Worm (Caenorhabditis elegans): ENCODE data around the gene aex-2.

aex-2 gene

ce11 chrX:9653016-9653415 is at the start of gene aex-2:
aex-2 (minus strand) TSS chrX:9653116.
- TF ChIP-seq mes-4 (tag; optimal IDR thresholded peaks at IDR 0.05) = no peak
- no peak for TF ChIP-seq F37B4.10 (GFP tag; IDR thresholded peaks at IDR 0.05)
- TF ChIP-seq ceh-91 (GFP tag; IDR thresholded peaks at IDR 0.05) = no peak
- TF ChIP-seq aptf-2 (GFP tag; conservative IDR thresholded peaks at IDR 0.05) = no peak

ce11 chrX:9698359-9698758 is 45.4 kb upstream of the aex-2 start, which contains the start of gene dyf-7:
dyf-7 (plus strand) TSS chrX:9698659.
- TF ChIP-seq ceh-91 (GFP tag; IDR thresholded peaks at IDR 0.05) = no peak
- TF ChIP-seq tlf-1 (GFP tag; optimal IDR thresholded peaks at IDR 0.05) = no peak
- no peak for TF ChIP-seq Y53G8AR.9 (GFP tag; conservative IDR thresholded peaks at IDR 0.05)
- no peak for TF ChIP-seq madf-8 (GFP tag; conservative IDR thresholded peaks at IDR 0.05)
- TF ChIP-seq bed-1 (GFP tag; IDR thresholded peaks at IDR 0.05) = no peak
- no peak for TF ChIP-seq nfya-1 (tag; optimal IDR thresholded peaks at IDR 0.05; ENCODE audit: borderline replicate concordance, insufficient read depth)
- TF ChIP-seq lir-1 (GFP tag; conservative IDR thresholded peaks at IDR 0.05) = no peak
- TF ChIP-seq nhr-120 (GFP tag; IDR thresholded peaks at IDR 0.05) = no peak
- no peak for TF ChIP-seq D2030.7 (GFP tag; IDR thresholded peaks at IDR 0.05)
- no peak for TF ChIP-seq attf-5 (GFP tag; optimal IDR thresholded peaks at IDR 0.05)

- TF ChIP-seq hlh-26 (GFP tag; conservative IDR thresholded peaks at IDR 0.05) = no peak
- TF ChIP-seq aptf-2 (GFP tag; conservative IDR thresholded peaks at IDR 0.05) = no peak
- no peak for TF ChIP-seq K12H6.12 (tag; optimal IDR thresholded peaks at IDR 0.05)
- no peak for TF ChIP-seq dpff-1 (tag; optimal IDR thresholded peaks at IDR 0.05)
- TF ChIP-seq ceh-27 (GFP tag; optimal IDR thresholded peaks at IDR 0.05) = no peak
- TF ChIP-seq zfh-2 (GFP tag; conservative IDR thresholded peaks at IDR 0.05) = no peak
- no peak for TF ChIP-seq zim-3 (tag; optimal IDR thresholded peaks at IDR 0.05)
- no peak for TF ChIP-seq nhr-27 (tag; optimal IDR thresholded peaks at IDR 0.05)
- TF ChIP-seq sdz-38 (tag; optimal IDR thresholded peaks at IDR 0.05) = no peak
- TF ChIP-seq ama-1 (optimal IDR thresholded peaks at IDR 0.05) = no peak
- TF ChIP-seq ama-1 (GFP tag; optimal IDR thresholded peaks at IDR 0.05) = no peak
- TF ChIP-seq Y53G8AR.9 (GFP tag; conservative IDR thresholded peaks at IDR 0.05) = no peak
- no peak for TF ChIP-seq cebp-1 (GFP tag; IDR thresholded peaks at IDR 0.05)
- TF ChIP-seq cebp-1 (tag; optimal IDR thresholded peaks at IDR 0.05) = no peak
- TF ChIP-seq snpc-1.3 (tag; optimal IDR thresholded peaks at IDR 0.05; ENCODE audit: insufficient read depth) = no peak
These were observed 44.7 kb upstream of the aex-2 start for ce11 chrX:9697655-9698054.

- TF ChIP-seq pbrm-1 (GFP tag; IDR thresholded peaks at IDR 0.05) = no peak
These were observed 37.5 kb upstream of the aex-2 start, which contains the start of gene npr-18 for ce11 chrX:9690445-9690844. npr-18 (plus strand) TSS chrX:9690745.

- TF ChIP-seq T07F8.4 (tag; optimal IDR thresholded peaks at IDR 0.05) = no peak
- TF ChIP-seq dpff-1 (tag; optimal IDR thresholded peaks at IDR 0.05) = no peak
- TF ChIP-seq let-607 (tag; optimal IDR thresholded peaks at IDR 0.05) = no peak
- no peak for TF ChIP-seq B0336.3 (GFP tag; IDR thresholded peaks at IDR 0.05)
- no peak for TF ChIP-seq ccch-3 (GFP tag; optimal IDR thresholded peaks at IDR 0.05)
- no peak for TF ChIP-seq athp-1 (tag; optimal IDR thresholded peaks at IDR 0.05)
- no peak for TF ChIP-seq lin-26 (GFP tag; IDR thresholded peaks at IDR 0.05)
These were observed 34.3 kb upstream of the aex-2 start for ce11 chrX:9687264-9687663.

Data from whole organism, young adult.